Worm (Caenorhabditis elegans) whole organism, mixed stage, embryonic: ENCODE measurements around the gene brap-2.

ENCODE experiments used
- blmp-1 ChIP-seq: fragments of 150-350 bp; optimal IDR thresholded peaks from 2 replicates; lab custom pipeline; 2014; ENCODE audit warnings: missing biosample characterization, missing genetic modification characterization
- ceh-43 ChIP-seq: fragments of 200-800 bp; sonication (Bioruptor generic); optimal IDR thresholded peaks from 2 replicates; lab custom pipeline; 2018; ENCODE audit warnings: mild to moderate bottlenecking, missing genetic modification characterization, moderate library complexity, missing compliant biosample characterization
- cnd-1 ChIP-seq: fragments of 200-800 bp; sonication (Bioruptor generic); optimal IDR thresholded peaks from 2 replicates; lab custom pipeline; 2018; ENCODE audit warnings: mild to moderate bottlenecking, missing genetic modification characterization, missing compliant biosample characterization
- lin-13 ChIP-seq: fragments of 150-350 bp; optimal IDR thresholded peaks from 2 replicates; lab custom pipeline; 2014; ENCODE audit warnings: missing biosample characterization, missing genetic modification characterization
- lin-32 ChIP-seq: fragments of 200-800 bp; sonication (Bioruptor generic); optimal IDR thresholded peaks from 2 replicates; lab custom pipeline; 2018; ENCODE audit warnings: mild to moderate bottlenecking, missing genetic modification characterization, missing compliant biosample characterization
- lsy-2 ChIP-seq: fragments of 150-350 bp; optimal IDR thresholded peaks from 2 replicates; lab custom pipeline; 2014; ENCODE audit warnings: missing biosample characterization, missing genetic modification characterization
- mep-1 ChIP-seq: fragments of 150-350 bp; optimal IDR thresholded peaks from 2 replicates; lab custom pipeline; 2017; ENCODE audit warnings: missing biosample characterization, missing genetic modification reagents, missing genetic modification characterization, inconsistent platforms
- nhr-28 ChIP-seq: fragments of 150-350 bp; optimal IDR thresholded peaks from 2 replicates; lab custom pipeline; 2014; ENCODE audit warnings: missing biosample characterization, missing genetic modification characterization
- pha-4 ChIP-seq: fragments of 150-350 bp; optimal IDR thresholded peaks from 2 replicates; lab custom pipeline; 2018; ENCODE audit warnings: missing biosample characterization, missing genetic modification reagents, missing genetic modification characterization
- snpc-4 ChIP-seq: fragments of 150-350 bp; optimal IDR thresholded peaks from 2 replicates; lab custom pipeline; 2014; ENCODE audit warnings: missing biosample characterization, missing genetic modification characterization
- sptf-1 ChIP-seq: sonication (generic microtip); optimal IDR thresholded peaks from 2 replicates; lab custom pipeline; 2017; ENCODE audit warnings: mild to moderate bottlenecking, missing genetic modification characterization, moderate library complexity, missing compliant biosample characterization
- unc-62 ChIP-seq: fragments of 150-350 bp; optimal IDR thresholded peaks from 2 replicates; lab custom pipeline; 2014; ENCODE audit warnings: missing biosample characterization, missing genetic modification reagents, missing genetic modification characterization
- zip-8 ChIP-seq: fragments of 150-350 bp; optimal IDR thresholded peaks from 2 replicates; lab custom pipeline; 2014; ENCODE audit warnings: missing biosample characterization, missing genetic modification characterization
- ztf-11 ChIP-seq: fragments of 150-350 bp; optimal IDR thresholded peaks from 2 replicates; lab custom pipeline; 2014; ENCODE audit warnings: missing biosample characterization, missing genetic modification characterization

DNA sequence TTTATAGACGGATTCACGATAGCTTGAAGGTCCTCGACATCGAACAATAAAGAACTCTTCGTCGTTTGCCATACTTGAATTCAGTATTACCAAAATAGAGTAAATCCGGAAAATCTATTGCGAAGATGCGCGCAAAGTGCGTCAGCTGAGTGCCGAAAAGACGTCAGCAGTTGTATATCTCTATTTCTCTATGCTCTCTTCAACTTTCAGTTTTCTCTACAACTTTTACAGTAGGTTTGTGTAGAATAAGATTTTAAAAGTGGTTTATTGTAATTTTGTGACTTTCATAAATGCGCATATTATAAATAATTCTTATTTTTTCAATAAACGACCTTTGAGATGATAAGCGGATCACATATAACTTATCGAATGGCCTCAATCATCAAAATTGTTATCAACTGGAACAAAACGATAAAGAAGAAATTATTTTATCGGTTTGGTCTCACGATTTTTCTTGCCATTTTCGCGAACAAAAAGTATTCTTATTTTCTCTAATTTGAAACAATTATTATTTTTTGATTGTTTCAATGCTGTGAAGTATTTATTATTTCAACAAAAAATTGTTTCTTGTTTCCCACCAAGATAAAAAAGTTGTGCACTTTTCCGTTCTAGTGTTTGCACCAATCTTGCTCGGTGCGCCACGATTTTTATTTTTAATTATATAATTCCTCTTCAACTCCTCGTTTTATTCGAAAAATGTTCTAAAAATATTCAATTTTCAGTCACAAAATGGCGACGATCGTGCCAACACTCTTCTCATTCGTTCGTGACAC is 19.5 kb downstream of the brap-2 start, which contains the start of the genes agt-2 and F09E5.3:
- TF ChIP-seq ztf-11 (tag; lab: Kevin White, UChicago) (peak; percentile 53), snpc-4 (tag; lab: Kevin White, UChicago) (no peak), cnd-1 (tag; lab: Kevin White, UChicago) (peak; percentile 36), nhr-28 (tag; lab: Kevin White, UChicago) (no peak), lsy-2 (tag; lab: Kevin White, UChicago) (peak; percentile 89), blmp-1 (tag; lab: Kevin White, UChicago) (peak; percentile 3), ceh-43 (GFP tag; lab: Kevin White, UChicago) (no peak), lin-32 (no peak), lin-13 (tag; lab: Kevin White, UChicago) (peak; percentile 90), pha-4 (tag; lab: Kevin White, UChicago) (peak; percentile 95), zip-8 (tag; lab: Kevin White, UChicago) (no peak), mep-1 (tag; lab: Kevin White, UChicago) (peak; percentile 90), unc-62 (GFP tag; lab: Kevin White, UChicago) (peak; percentile 26), sptf-1 (tag; lab: Kevin White, UChicago) (peak; percentile 71)
